Fruit fly (Drosophila melanogaster): ENCODE measurements around the gene CG34265.

The CG34265 gene

dm6 chr3L:3239785-3240596 is 28.3 kb upstream of the CG34265 start:
- TF ChIP-seq cyc (GFP tag; optimal IDR thresholded peaks at IDR 0.05) (no peak), CG10669 (GFP tag; optimal IDR thresholded peaks at IDR 0.05) (no peak), CG9139 (GFP tag; optimal IDR thresholded peaks at IDR 0.05) (no peak), Sox14 (GFP tag; optimal IDR thresholded peaks at IDR 0.05) (peak; percentile 74), Sox15 (GFP tag; optimal IDR thresholded peaks at IDR 0.05) (peak; percentile 56), fkh (GFP tag; optimal IDR thresholded peaks at IDR 0.05) (peak; percentile 64), Eip93F (GFP tag; optimal IDR thresholded peaks at IDR 0.05) (peak; percentile 69), CG7368 (GFP tag; optimal IDR thresholded peaks at IDR 0.05) (no peak), CG11762 (GFP tag; optimal IDR thresholded peaks at IDR 0.05; ENCODE audit: insufficient read depth) (no peak), spab (GFP tag; optimal IDR thresholded peaks at IDR 0.05) (no peak), Eip78C (GFP tag) (peak; percentile 94), CG11294 (GFP tag; IDR thresholded peaks at IDR 0.05) (no peak), Lpt (GFP tag; optimal IDR thresholded peaks at IDR 0.05) (peak; percentile 31), CG1621 (tag; optimal IDR thresholded peaks at IDR 0.05) (peak; percentile 79), esn (GFP tag; optimal IDR thresholded peaks at IDR 0.05) (peak; percentile 51), fd85E (GFP tag; optimal IDR thresholded peaks at IDR 0.05) (no peak), Hr38 (GFP tag; optimal IDR thresholded peaks at IDR 0.05) (no peak), ss (GFP tag; optimal IDR thresholded peaks at IDR 0.05) (peak in 1 of 2 experiments; percentile 10), CG15336 (GFP tag; IDR thresholded peaks at IDR 0.05) (peak; percentile 55), acj6 (GFP tag; optimal IDR thresholded peaks at IDR 0.05) (peak; percentile 81), CG6808 (GFP tag; optimal IDR thresholded peaks at IDR 0.05) (no peak), svp (GFP tag) (peak; percentile 93), CG11902 (GFP tag; optimal IDR thresholded peaks at IDR 0.05) (no peak), CG6163 (GFP tag; IDR thresholded peaks at IDR 0.05) (peak; percentile 86), CG34406 (GFP tag; optimal IDR thresholded peaks at IDR 0.05) (peak; percentile 52), Sox102F (GFP tag; optimal IDR thresholded peaks at IDR 0.05) (peak; percentile 78), CG3919 (GFP tag; optimal IDR thresholded peaks at IDR 0.05) (no peak), pdm3 (GFP tag; optimal IDR thresholded peaks at IDR 0.05) (peak; percentile 75), CG8632 (GFP tag; optimal IDR thresholded peaks at IDR 0.05) (peak; percentile 36), CG32006 (GFP tag; optimal IDR thresholded peaks at IDR 0.05) (peak; percentile 5), CG3032 (tag; optimal IDR thresholded peaks at IDR 0.05) (no peak), CG4318 (GFP tag; optimal IDR thresholded peaks at IDR 0.05) (no peak), dac (GFP tag; optimal IDR thresholded peaks at IDR 0.05) (no peak), Hr39 (GFP tag; optimal IDR thresholded peaks at IDR 0.05) (peak; percentile 76), CG10631 (GFP tag; optimal IDR thresholded peaks at IDR 0.05) (peak; percentile 50), fd59A (GFP tag; optimal IDR thresholded peaks at IDR 0.05) (peak; percentile 71), Gug (GFP tag; IDR thresholded peaks at IDR 0.05) (no peak), Eip75B (GFP tag; optimal IDR thresholded peaks at IDR 0.05) (peak; percentile 61), lz (GFP tag; optimal IDR thresholded peaks at IDR 0.05) (peak; percentile 52), OdsH (GFP tag; optimal IDR thresholded peaks at IDR 0.05) (peak; percentile 69), CG6276 (GFP tag; optimal IDR thresholded peaks at IDR 0.05) (no peak), CG16779 (tag; optimal IDR thresholded peaks at IDR 0.05) (peak; percentile 22), Smox (GFP tag; optimal IDR thresholded peaks at IDR 0.05) (peak; percentile 71), vri (GFP tag; optimal IDR thresholded peaks at IDR 0.05) (peak; percentile 59), CG8119 (GFP tag; IDR thresholded peaks at IDR 0.05) (peak; percentile 33; the same call in 2 of the 3 replicates), CG8319 (GFP tag; optimal IDR thresholded peaks at IDR 0.05) (no peak), CG6854 (GFP tag; optimal IDR thresholded peaks at IDR 0.05) (no peak), eg (GFP tag; IDR thresholded peaks at IDR 0.05) (0 out of 3 replicates have a peak, but pooled peaks have one; percentile 21), topi (GFP tag; optimal IDR thresholded peaks at IDR 0.05) (no peak), Met (GFP tag; optimal IDR thresholded peaks at IDR 0.05) (peak; percentile 62), Ets96B (tag; optimal IDR thresholded peaks at IDR 0.05) (no peak)

All from whole organism, prepupa.